6 worm cellular contexts compared by ENCODE assay signal in genomic region chrIV:10342361-10342706, ce11.
TF ChIP-seq lines count a peak whose summit lies in the region.

No protein-coding gene starts in this region.

TF ChIP-seq in whole organism, L1 larva, 84 proteins besides CTCF, POLR2A, EP300 and RAD21 (continued from another document and continues in another):
- peak; percentile 15 for TF ChIP-seq hpl-2 (GFP tag; optimal IDR thresholded peaks at IDR 0.05; lab: Kevin White, UChicago)
- TF ChIP-seq C34B4.2 (tag; optimal IDR thresholded peaks at IDR 0.05; lab: Kevin White, UChicago): no peak
- TF ChIP-seq nhr-20 (tag; optimal IDR thresholded peaks at IDR 0.05; lab: Kevin White, UChicago): peak; percentile 71
- peak; percentile 75 for TF ChIP-seq egl-13 (tag; optimal IDR thresholded peaks at IDR 0.05; lab: Kevin White, UChicago)
- peak; percentile 41 for TF ChIP-seq nhr-11 (tag; optimal IDR thresholded peaks at IDR 0.05; lab: Kevin White, UChicago)
- TF ChIP-seq fkh-4 (tag; optimal IDR thresholded peaks at IDR 0.05; lab: Kevin White, UChicago; ENCODE audit: borderline replicate concordance): no peak
- TF ChIP-seq jun-1 (tag; optimal IDR thresholded peaks at IDR 0.05; lab: Kevin White, UChicago): peak; percentile 87
- TF ChIP-seq mab-9 (GFP tag; IDR thresholded peaks at IDR 0.05; lab: Robert Waterston, UW): 0 out of 2 replicates have a peak, but pooled peaks have one; percentile 10
- peak; percentile 88 for TF ChIP-seq fkh-8 (tag; optimal IDR thresholded peaks at IDR 0.05; lab: Kevin White, UChicago)
- no peak for TF ChIP-seq ceh-8 (GFP tag; optimal IDR thresholded peaks at IDR 0.05; lab: Kevin White, UChicago)
- TF ChIP-seq lir-3 (tag; optimal IDR thresholded peaks at IDR 0.05; lab: Kevin White, UChicago; ENCODE audit: poor library complexity): no peak
- peak; percentile 85 for TF ChIP-seq nhr-71 (tag; optimal IDR thresholded peaks at IDR 0.05; lab: Kevin White, UChicago)
- TF ChIP-seq ceh-90 (tag; optimal IDR thresholded peaks at IDR 0.05; lab: Kevin White, UChicago): no peak
- no peak for TF ChIP-seq fkh-10 (GFP tag; optimal IDR thresholded peaks at IDR 0.05; lab: Kevin White, UChicago)
- peak in 1 of 3 experiments; percentile 40 for TF ChIP-seq ceh-82 (tag; optimal IDR thresholded peaks at IDR 0.05; lab: Kevin White, UChicago)
- peak; percentile 91 for TF ChIP-seq elt-2 (tag; optimal IDR thresholded peaks at IDR 0.05; lab: Kevin White, UChicago)
- no peak for TF ChIP-seq C04F5.9 (tag; optimal IDR thresholded peaks at IDR 0.05; lab: Kevin White, UChicago)
- peak; percentile 8 for TF ChIP-seq lin-13 (GFP tag; optimal IDR thresholded peaks at IDR 0.05; lab: Kevin White, UChicago)
- peak; percentile 68 for TF ChIP-seq nhr-85 (tag; lab: Kevin White, UChicago)
- no peak for TF ChIP-seq unc-98 (GFP tag; IDR thresholded peaks at IDR 0.05; lab: Robert Waterston, UW)
- no peak for TF ChIP-seq hlh-4 (tag; optimal IDR thresholded peaks at IDR 0.05; lab: Kevin White, UChicago)
- no peak for TF ChIP-seq unc-30 (tag; optimal IDR thresholded peaks at IDR 0.05; lab: Kevin White, UChicago)

TF ChIP-seq in whole organism, L2 larva, 48 proteins besides CTCF, POLR2A, EP300 and RAD21 (continued from another document and continues in another):
- TF ChIP-seq aly-2 (tag; optimal IDR thresholded peaks at IDR 0.05; lab: Kevin White, UChicago): no peak
- peak in 1 of 2 experiments; percentile 15 for TF ChIP-seq mdl-1 (tag; optimal IDR thresholded peaks at IDR 0.05; lab: Kevin White, UChicago)
- no peak for TF ChIP-seq Y55F3AM.14 (GFP tag; optimal IDR thresholded peaks at IDR 0.05; lab: Kevin White, UChicago)
- no peak for TF ChIP-seq alr-1 (tag; optimal IDR thresholded peaks at IDR 0.05; lab: Kevin White, UChicago)
- TF ChIP-seq lin-13 (GFP tag; optimal IDR thresholded peaks at IDR 0.05; lab: Kevin White, UChicago): no peak
- TF ChIP-seq nhr-11 (tag; optimal IDR thresholded peaks at IDR 0.05; lab: Kevin White, UChicago): no peak
- TF ChIP-seq unc-62 (GFP tag; optimal IDR thresholded peaks at IDR 0.05; lab: Kevin White, UChicago): peak; percentile 15
- peak; percentile 46 for TF ChIP-seq gmeb-1 (tag; optimal IDR thresholded peaks at IDR 0.05; lab: Kevin White, UChicago)
- peak; percentile 84 for TF ChIP-seq mab-5 (tag; optimal IDR thresholded peaks at IDR 0.05; lab: Kevin White, UChicago)
- TF ChIP-seq ztf-1 (GFP tag; conservative IDR thresholded peaks at IDR 0.05; lab: Robert Waterston, UW): no peak
- no peak for TF ChIP-seq sem-4 (tag; optimal IDR thresholded peaks at IDR 0.05; lab: Kevin White, UChicago)
- TF ChIP-seq ama-1 (optimal IDR thresholded peaks at IDR 0.05; lab: Kevin White, UChicago): no peak
- no peak for TF ChIP-seq ceh-16 (tag; optimal IDR thresholded peaks at IDR 0.05; lab: Kevin White, UChicago)
- peak; percentile 44 for TF ChIP-seq nhr-25 (tag; optimal IDR thresholded peaks at IDR 0.05; lab: Kevin White, UChicago)
- peak; percentile 74 for TF ChIP-seq F13H6.1 (tag; optimal IDR thresholded peaks at IDR 0.05; lab: Kevin White, UChicago)
- TF ChIP-seq blmp-1 (tag; optimal IDR thresholded peaks at IDR 0.05; lab: Kevin White, UChicago; ENCODE audit: insufficient read depth): peak; percentile 100
- no peak for TF ChIP-seq nhr-237 (tag; optimal IDR thresholded peaks at IDR 0.05; lab: Kevin White, UChicago)
- TF ChIP-seq ceh-82 (tag; optimal IDR thresholded peaks at IDR 0.05; lab: Kevin White, UChicago): no peak
- no peak for TF ChIP-seq nhr-23 (tag; optimal IDR thresholded peaks at IDR 0.05; lab: Kevin White, UChicago)
- peak; percentile 37 for TF ChIP-seq nhr-129 (tag; optimal IDR thresholded peaks at IDR 0.05; lab: Kevin White, UChicago)
- TF ChIP-seq unc-55 (GFP tag; optimal IDR thresholded peaks at IDR 0.05; lab: Kevin White, UChicago): peak; percentile 87
- peak; percentile 79 for TF ChIP-seq sma-3 (GFP tag; optimal IDR thresholded peaks at IDR 0.05; lab: Kevin White, UChicago)
- TF ChIP-seq fos-1 (tag; optimal IDR thresholded peaks at IDR 0.05; lab: Kevin White, UChicago): peak; percentile 95

TF ChIP-seq in whole organism, L3 larva, 47 proteins besides CTCF, POLR2A, EP300 and RAD21 (continued from another document):
- TF ChIP-seq elt-2 (tag; optimal IDR thresholded peaks at IDR 0.05; lab: Kevin White, UChicago): peak; percentile 96
- peak; percentile 13 for TF ChIP-seq egl-27 (tag; optimal IDR thresholded peaks at IDR 0.05; lab: Kevin White, UChicago)
- TF ChIP-seq eor-1 (tag; optimal IDR thresholded peaks at IDR 0.05; lab: Kevin White, UChicago): no peak
- no peak for TF ChIP-seq egl-5 (tag; optimal IDR thresholded peaks at IDR 0.05; lab: Kevin White, UChicago)
- TF ChIP-seq ceh-28 (tag; optimal IDR thresholded peaks at IDR 0.05; lab: Kevin White, UChicago): peak; percentile 50
- peak; percentile 68 for TF ChIP-seq nhr-43 (tag; optimal IDR thresholded peaks at IDR 0.05; lab: Kevin White, UChicago; ENCODE audit: poor library complexity, severe bottlenecking)
- peak; percentile 84 for TF ChIP-seq skn-1 (tag; optimal IDR thresholded peaks at IDR 0.05; lab: Kevin White, UChicago)
- no peak for TF ChIP-seq nhr-12 (tag; optimal IDR thresholded peaks at IDR 0.05; lab: Kevin White, UChicago)
- TF ChIP-seq fkh-2 (tag; optimal IDR thresholded peaks at IDR 0.05; lab: Kevin White, UChicago): no peak
- peak; percentile 40 for TF ChIP-seq nhr-23 (tag; optimal IDR thresholded peaks at IDR 0.05; lab: Kevin White, UChicago)
- no peak for TF ChIP-seq nhr-67 (tag; optimal IDR thresholded peaks at IDR 0.05; lab: Kevin White, UChicago)
- peak; percentile 34 for TF ChIP-seq nfya-1 (tag; optimal IDR thresholded peaks at IDR 0.05; lab: Kevin White, UChicago; ENCODE audit: insufficient read depth)
- TF ChIP-seq lin-39 (tag; optimal IDR thresholded peaks at IDR 0.05; lab: Kevin White, UChicago): peak; percentile 71
- TF ChIP-seq fos-1 (tag; optimal IDR thresholded peaks at IDR 0.05; lab: Kevin White, UChicago): no peak
- peak; percentile 40 for TF ChIP-seq snpc-4 (tag; optimal IDR thresholded peaks at IDR 0.05; lab: Kevin White, UChicago)

TF ChIP-seq in whole organism, L4 larva, 104 proteins besides CTCF, POLR2A, EP300 and RAD21 (continued from another document and continues in another):
- TF ChIP-seq nhr-10 (tag; optimal IDR thresholded peaks at IDR 0.05; lab: Kevin White, UChicago): peak; percentile 67
- TF ChIP-seq nhr-11 (tag; optimal IDR thresholded peaks at IDR 0.05; lab: Kevin White, UChicago): peak; percentile 94
- no peak for TF ChIP-seq Y75B8A.6 (GFP tag; IDR thresholded peaks at IDR 0.05; lab: Robert Waterston, UW)
- TF ChIP-seq cey-2 (tag; optimal IDR thresholded peaks at IDR 0.05; lab: Kevin White, UChicago; ENCODE audit: borderline replicate concordance, insufficient read depth): peak; percentile 17
- TF ChIP-seq aha-1 (tag; lab: Kevin White, UChicago): no peak
- TF ChIP-seq hlh-30 (tag; optimal IDR thresholded peaks at IDR 0.05; lab: Kevin White, UChicago; ENCODE audit: insufficient read depth): peak; percentile 60
- TF ChIP-seq T20F7.1 (GFP tag; optimal IDR thresholded peaks at IDR 0.05; lab: Kevin White, UChicago): peak; percentile 51
- peak; percentile 90 for TF ChIP-seq pqm-1 (tag; optimal IDR thresholded peaks at IDR 0.05; lab: Kevin White, UChicago)
- TF ChIP-seq lsy-2 (tag; optimal IDR thresholded peaks at IDR 0.05; lab: Kevin White, UChicago): peak; percentile 18 to 51
- 0 out of 2 replicates have a peak, but pooled peaks have one; percentile 28 for TF ChIP-seq saeg-2 (GFP tag; IDR thresholded peaks at IDR 0.05; lab: Robert Waterston, UW)
- peak in 1 of 2 experiments; percentile 99 for TF ChIP-seq unc-62 (GFP tag; optimal IDR thresholded peaks at IDR 0.05 in 1 of 2; lab: Kevin White, UChicago)
- TF ChIP-seq unc-62 (tag; optimal IDR thresholded peaks at IDR 0.05; lab: Kevin White, UChicago): no peak
- TF ChIP-seq nhr-28 (tag; optimal IDR thresholded peaks at IDR 0.05; lab: Kevin White, UChicago): peak; percentile 96
- TF ChIP-seq egl-43 (GFP tag; IDR thresholded peaks at IDR 0.05; lab: Robert Waterston, UW): 0 out of 2 replicates have a peak, but pooled peaks have one; percentile 2
- TF ChIP-seq nhr-111 (GFP tag; optimal IDR thresholded peaks at IDR 0.05; lab: Kevin White, UChicago): no peak
- TF ChIP-seq nhr-48 (tag; optimal IDR thresholded peaks at IDR 0.05; lab: Kevin White, UChicago): peak; percentile 47
- peak; percentile 79 for TF ChIP-seq dmd-6 (GFP tag; IDR thresholded peaks at IDR 0.05; lab: Robert Waterston, UW)
- TF ChIP-seq ceh-20 (GFP tag; IDR thresholded peaks at IDR 0.05; lab: Robert Waterston, UW): peak; percentile 86
- TF ChIP-seq mep-1 (tag; optimal IDR thresholded peaks at IDR 0.05; lab: Kevin White, UChicago): peak; percentile 72
- TF ChIP-seq unc-39 (tag; optimal IDR thresholded peaks at IDR 0.05; lab: Kevin White, UChicago): no peak
- 0 out of 2 replicates have a peak, but pooled peaks have one; percentile 46 for TF ChIP-seq lin-1 (GFP tag; IDR thresholded peaks at IDR 0.05; lab: Robert Waterston, UW)
- no peak for TF ChIP-seq F37D6.2 (tag; optimal IDR thresholded peaks at IDR 0.05; lab: Kevin White, UChicago)
- TF ChIP-seq nhr-77 (tag; optimal IDR thresholded peaks at IDR 0.05; lab: Kevin White, UChicago): peak; percentile 82
- no peak for TF ChIP-seq F26F4.8 (GFP tag; conservative IDR thresholded peaks at IDR 0.05; lab: Robert Waterston, UW)
- peak; percentile 47; the same call in 1 of the 2 replicates for TF ChIP-seq tra-1 (GFP tag; IDR thresholded peaks at IDR 0.05; lab: Robert Waterston, UW)

TF ChIP-seq in whole organism, late embryonic, 69 proteins besides CTCF, POLR2A, EP300 and RAD21 (continued from another document):
- TF ChIP-seq dve-1 (tag; optimal IDR thresholded peaks at IDR 0.05; lab: Kevin White, UChicago): peak; percentile 61
- TF ChIP-seq F13H6.1 (tag; optimal IDR thresholded peaks at IDR 0.05; lab: Kevin White, UChicago): no peak
- no peak for TF ChIP-seq T23F11.4 (GFP tag; optimal IDR thresholded peaks at IDR 0.05; lab: Kevin White, UChicago)
- peak; percentile 49 for TF ChIP-seq pros-1 (tag; optimal IDR thresholded peaks at IDR 0.05; lab: Kevin White, UChicago)
- TF ChIP-seq pax-1 (tag; optimal IDR thresholded peaks at IDR 0.05; lab: Kevin White, UChicago): no peak
- no peak for TF ChIP-seq lim-6 (tag; optimal IDR thresholded peaks at IDR 0.05; lab: Kevin White, UChicago)
- no peak for TF ChIP-seq ceh-14 (tag; optimal IDR thresholded peaks at IDR 0.05; lab: Kevin White, UChicago)
- TF ChIP-seq pqm-1 (tag; optimal IDR thresholded peaks at IDR 0.05; lab: Kevin White, UChicago): no peak
- peak; percentile 59 for TF ChIP-seq elt-2 (tag; optimal IDR thresholded peaks at IDR 0.05; lab: Kevin White, UChicago)
- TF ChIP-seq Y22D7AL.16 (tag; optimal IDR thresholded peaks at IDR 0.05; lab: Kevin White, UChicago): no peak
- TF ChIP-seq madf-2 (tag; optimal IDR thresholded peaks at IDR 0.05; lab: Kevin White, UChicago): no peak
- no peak for TF ChIP-seq eyg-1 (tag; optimal IDR thresholded peaks at IDR 0.05; lab: Kevin White, UChicago)
- no peak for TF ChIP-seq nhr-11 (tag; optimal IDR thresholded peaks at IDR 0.05; lab: Kevin White, UChicago)
- no peak for TF ChIP-seq ahr-1 (tag; optimal IDR thresholded peaks at IDR 0.05; lab: Kevin White, UChicago)
- TF ChIP-seq ama-1 (optimal IDR thresholded peaks at IDR 0.05; lab: Kevin White, UChicago): no peak
- TF ChIP-seq ref-2 (tag; optimal IDR thresholded peaks at IDR 0.05; lab: Kevin White, UChicago): no peak
- no peak for TF ChIP-seq npax-4 (tag; optimal IDR thresholded peaks at IDR 0.05; lab: Kevin White, UChicago)
- TF ChIP-seq ceh-6 (GFP tag; optimal IDR thresholded peaks at IDR 0.05; lab: Kevin White, UChicago): no peak
- TF ChIP-seq ceh-18 (tag; optimal IDR thresholded peaks at IDR 0.05; lab: Kevin White, UChicago): peak; percentile 13
- no peak for TF ChIP-seq hlh-6 (tag; optimal IDR thresholded peaks at IDR 0.05; lab: Kevin White, UChicago)

TF ChIP-seq in whole organism, mixed stage, embryonic, 35 proteins besides CTCF, POLR2A, EP300 and RAD21 (continued from another document):
- no peak for TF ChIP-seq mab-5 (tag; optimal IDR thresholded peaks at IDR 0.05; lab: Kevin White, UChicago)
- TF ChIP-seq nhr-237 (tag; optimal IDR thresholded peaks at IDR 0.05; lab: Kevin White, UChicago): no peak
- TF ChIP-seq zip-8 (tag; optimal IDR thresholded peaks at IDR 0.05; lab: Kevin White, UChicago): no peak
- peak; percentile 77 for TF ChIP-seq unc-62 (GFP tag; optimal IDR thresholded peaks at IDR 0.05; lab: Kevin White, UChicago)
- no peak for TF ChIP-seq M03D4.4 (tag; optimal IDR thresholded peaks at IDR 0.05; lab: Kevin White, UChicago)
- no peak for TF ChIP-seq drap-1 (GFP tag; optimal IDR thresholded peaks at IDR 0.05; lab: Kevin White, UChicago)
- TF ChIP-seq sem-2 (GFP tag; optimal IDR thresholded peaks at IDR 0.05; lab: Kevin White, UChicago): no peak
- no peak for TF ChIP-seq sptf-1 (tag; optimal IDR thresholded peaks at IDR 0.05; lab: Kevin White, UChicago)
- no peak for TF ChIP-seq ztf-11 (tag; optimal IDR thresholded peaks at IDR 0.05; lab: Kevin White, UChicago)
- TF ChIP-seq elt-1 (tag; optimal IDR thresholded peaks at IDR 0.05; lab: Kevin White, UChicago; ENCODE audit: borderline replicate concordance, insufficient read depth): no peak
- TF ChIP-seq ceh-43 (GFP tag; optimal IDR thresholded peaks at IDR 0.05; lab: Kevin White, UChicago): no peak
- TF ChIP-seq nhr-12 (tag; optimal IDR thresholded peaks at IDR 0.05; lab: Kevin White, UChicago): no peak
- peak; percentile 14 for TF ChIP-seq ham-2 (GFP tag; optimal IDR thresholded peaks at IDR 0.05; lab: Kevin White, UChicago)
- TF ChIP-seq snpc-4 (tag; optimal IDR thresholded peaks at IDR 0.05; lab: Kevin White, UChicago): no peak
- no peak for TF ChIP-seq lin-13 (tag; optimal IDR thresholded peaks at IDR 0.05; lab: Kevin White, UChicago)
- no peak for TF ChIP-seq mls-2 (tag; optimal IDR thresholded peaks at IDR 0.05; lab: Kevin White, UChicago)
TF ChIP-seq in whole organism, mixed stage, embryonic: peak in this region for 5.
